Worm (Caenorhabditis elegans): ENCODE measurements around the gene gpd-4.

- TF ChIP-seq ama-1 (optimal IDR thresholded peaks at IDR 0.05) (no peak), unc-62 (GFP tag; optimal IDR thresholded peaks at IDR 0.05 in 1 of 2) (no peak), unc-62 (tag; optimal IDR thresholded peaks at IDR 0.05) (no peak), daf-19 (GFP tag; conservative IDR thresholded peaks at IDR 0.05) (no peak), lin-39 (tag; optimal IDR thresholded peaks at IDR 0.05) (no peak), lsy-2 (tag; optimal IDR thresholded peaks at IDR 0.05) (no peak), aha-1 (tag) (no peak), egl-27 (tag; optimal IDR thresholded peaks at IDR 0.05) (no peak), F10B5.3 (tag; optimal IDR thresholded peaks at IDR 0.05) (no peak), nhr-76 (tag; optimal IDR thresholded peaks at IDR 0.05) (no peak), mes-2 (tag; optimal IDR thresholded peaks at IDR 0.05; ENCODE audit: poor library complexity, severe bottlenecking) (no peak)
These were observed 39.3 kb upstream of the gpd-4 start, which contains the start of gene F27E5.5 for ce11 chrII:10131760-10132159.
